Fruit fly (Drosophila melanogaster): ENCODE measurements around the gene CG13950.
A peak's percentile ranks its signal among the peaks of the same experiment; 100 is the strongest.

CG13950 gene

dm6 chr2L:857897-858517, 2.0 kb upstream of the CG13950 start (continued):
- no peak for TF ChIP-seq al (GFP tag; IDR thresholded peaks at IDR 0.05)
- TF ChIP-seq chif (GFP tag; optimal IDR thresholded peaks at IDR 0.05): peak; percentile 52 to 58
- TF ChIP-seq ap (GFP tag; IDR thresholded peaks at IDR 0.05): peak; percentile 59; the same call in 1 of the 2 replicates
- TF ChIP-seq HmgZ (tag; optimal IDR thresholded peaks at IDR 0.05): peak; percentile 24
- TF ChIP-seq CG18476 (GFP tag; optimal IDR thresholded peaks at IDR 0.05): no peak
- TF ChIP-seq CG11504 (tag; optimal IDR thresholded peaks at IDR 0.05): peak; percentile 68
- no peak for TF ChIP-seq CG16813 (GFP tag; IDR thresholded peaks at IDR 0.05; ENCODE audit: partially characterized antibody)
- no peak for TF ChIP-seq Ada2b (GFP tag; IDR thresholded peaks at IDR 0.05)
- peak; percentile 55 for TF ChIP-seq unpg (GFP tag; optimal IDR thresholded peaks at IDR 0.05)
- TF ChIP-seq mirr (GFP tag; optimal IDR thresholded peaks at IDR 0.05): no peak
- TF ChIP-seq CG8388 (GFP tag; optimal IDR thresholded peaks at IDR 0.05): peak; percentile 33
- no peak for TF ChIP-seq nom (GFP tag; optimal IDR thresholded peaks at IDR 0.05)
- no peak for TF ChIP-seq MESR4 (GFP tag; optimal IDR thresholded peaks at IDR 0.05)
- no peak for TF ChIP-seq ERR (GFP tag; optimal IDR thresholded peaks at IDR 0.05)
- no peak for TF ChIP-seq CG13287 (GFP tag; IDR thresholded peaks at IDR 0.05; ENCODE audit: partially characterized antibody)
- TF ChIP-seq zen2 (GFP tag; IDR thresholded peaks at IDR 0.05; ENCODE audit: partially characterized antibody): no peak
- no peak for TF ChIP-seq Dref (GFP tag; IDR thresholded peaks at IDR 0.05)
- TF ChIP-seq seq (GFP tag; IDR thresholded peaks at IDR 0.05): no peak
- peak; percentile 39 for TF ChIP-seq danr (GFP tag; IDR thresholded peaks at IDR 0.05)
- TF ChIP-seq Doc2 (GFP tag; IDR thresholded peaks at IDR 0.05): no peak
- TF ChIP-seq dimm (GFP tag; IDR thresholded peaks at IDR 0.05): 0 out of 2 replicates have a peak, but pooled peaks have one; percentile 11
- 0 out of 2 replicates have a peak, but pooled peaks have one; percentile 26 for TF ChIP-seq CG11247 (GFP tag; IDR thresholded peaks at IDR 0.05)
- no peak for TF ChIP-seq CG13775 (GFP tag; optimal IDR thresholded peaks at IDR 0.05)
- TF ChIP-seq vvl (GFP tag; IDR thresholded peaks at IDR 0.05): peak; percentile 77
- TF ChIP-seq cg (GFP tag; optimal IDR thresholded peaks at IDR 0.05): no peak
- TF ChIP-seq caup (GFP tag; optimal IDR thresholded peaks at IDR 0.05; ENCODE audit: severe bottlenecking): peak; percentile 37
- TF ChIP-seq Xrp1 (GFP tag; IDR thresholded peaks at IDR 0.05): peak; percentile 64; the same call in 1 of the 2 replicates
- TF ChIP-seq BtbVII (GFP tag; optimal IDR thresholded peaks at IDR 0.05): no peak
- TF ChIP-seq MTF-1 (GFP tag; optimal IDR thresholded peaks at IDR 0.05; ENCODE audit: borderline replicate concordance): no peak
- no peak for TF ChIP-seq da (GFP tag; optimal IDR thresholded peaks at IDR 0.05)
- peak; percentile 38; the same call in 1 of the 2 replicates for TF ChIP-seq CG31441 (GFP tag; IDR thresholded peaks at IDR 0.05)
- no peak for TF ChIP-seq CG4617 (GFP tag; optimal IDR thresholded peaks at IDR 0.05; ENCODE audit: borderline replicate concordance)
- no peak for TF ChIP-seq fru (optimal IDR thresholded peaks at IDR 0.05)
- TF ChIP-seq CG8944 (GFP tag; optimal IDR thresholded peaks at IDR 0.05): peak; percentile 37
- peak; percentile 40 for TF ChIP-seq zf30C (GFP tag; optimal IDR thresholded peaks at IDR 0.05)
- no peak for TF ChIP-seq CG7357 (GFP tag; IDR thresholded peaks at IDR 0.05)
- peak; percentile 13; the same call in 1 of the 2 replicates for TF ChIP-seq CG32532 (GFP tag; IDR thresholded peaks at IDR 0.05)
- TF ChIP-seq h (optimal IDR thresholded peaks at IDR 0.05): no peak
- TF ChIP-seq Six4 (GFP tag; optimal IDR thresholded peaks at IDR 0.05): peak; percentile 55
- TF ChIP-seq CG17612 (GFP tag; IDR thresholded peaks at IDR 0.05): no peak
- TF ChIP-seq shn (GFP tag; optimal IDR thresholded peaks at IDR 0.05): peak; percentile 46
- peak; percentile 23 for TF ChIP-seq tin (GFP tag; optimal IDR thresholded peaks at IDR 0.05)
- TF ChIP-seq CG31224 (GFP tag; IDR thresholded peaks at IDR 0.05): peak; percentile 36; the same call in 1 of the 2 replicates
- peak; percentile 20 for TF ChIP-seq eyg (GFP tag; optimal IDR thresholded peaks at IDR 0.05)
- TF ChIP-seq CG11696 (GFP tag; IDR thresholded peaks at IDR 0.05): no peak
- TF ChIP-seq HLH4C (GFP tag; IDR thresholded peaks at IDR 0.05; ENCODE audit: partially characterized antibody): no peak
- peak; percentile 69 for TF ChIP-seq ATbp (GFP tag; optimal IDR thresholded peaks at IDR 0.05)
- peak; percentile 57 for TF ChIP-seq CG7556 (GFP tag; optimal IDR thresholded peaks at IDR 0.05)
- TF ChIP-seq Antp (GFP tag; optimal IDR thresholded peaks at IDR 0.05): peak; percentile 43
- TF ChIP-seq CG10543 (GFP tag; optimal IDR thresholded peaks at IDR 0.05): no peak

Data from whole organism, embryonic.